Worm (Caenorhabditis elegans): Measurements from ENCODE around the gene unc-1.

- TF ChIP-seq crh-2 (tag; optimal IDR thresholded peaks at IDR 0.05) (peak; percentile 76), peb-1 (tag; optimal IDR thresholded peaks at IDR 0.05) (no peak), nhr-25 (tag; optimal IDR thresholded peaks at IDR 0.05) (no peak), nhr-237 (tag; optimal IDR thresholded peaks at IDR 0.05) (no peak)
These were observed 27.1 kb downstream of the unc-1 start, which contains the start of the genes stau-1 and sec-22 for ce11 chrX:1035039-1035598.
